Comparison of ENCODE assay signal across 3 fruit fly cellular contexts in the genomic region with DNA sequence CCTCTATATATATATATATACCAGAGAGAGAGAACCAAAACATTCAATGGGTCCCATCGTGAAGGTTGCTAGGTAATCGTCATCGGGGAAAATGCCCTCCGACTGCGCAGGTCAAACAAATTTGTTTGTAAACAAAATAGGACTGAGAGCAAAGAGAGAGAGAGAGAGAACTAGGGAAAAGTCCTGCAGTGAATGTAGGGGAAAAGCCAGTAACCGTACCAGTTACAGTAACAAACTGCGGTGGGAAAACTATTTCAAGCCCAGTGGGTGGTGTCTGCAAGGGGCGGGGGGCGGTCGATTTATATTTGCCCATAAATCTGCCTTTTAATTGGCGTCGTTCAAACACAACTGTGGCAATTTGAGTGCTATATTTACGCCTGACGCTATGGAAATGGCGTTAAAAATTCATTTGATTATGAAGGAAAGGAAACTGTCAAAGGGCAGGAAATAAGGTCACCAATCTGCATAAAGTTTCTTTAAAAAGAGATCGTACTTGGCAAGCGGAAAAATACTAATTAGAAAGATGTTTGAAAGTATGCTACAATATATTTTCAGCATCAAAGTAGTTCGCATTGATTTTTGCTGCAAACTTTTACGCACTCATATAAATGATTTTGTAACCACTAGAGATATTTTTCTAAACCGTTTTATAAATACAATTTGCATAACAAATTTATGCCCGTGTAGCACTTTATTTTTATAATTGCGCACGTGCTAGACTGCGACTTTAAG.
TF ChIP-seq lines count a peak whose summit lies in the region.

No protein-coding gene starts in this region.

- TF ChIP-seq CTCF in whole organism, embryonic (GFP tag; optimal IDR thresholded peaks at IDR 0.05; lab: Kevin White, UChicago), result no peak

TF ChIP-seq in whole organism, adult, 20 proteins besides CTCF, POLR2A, EP300 and RAD21:
- TF ChIP-seq CG1620 (GFP tag; optimal IDR thresholded peaks at IDR 0.05; lab: Kevin White, UChicago), result no peak
- TF ChIP-seq CG14711 (tag; optimal IDR thresholded peaks at IDR 0.05; lab: Kevin White, UChicago), result no peak
- no peak for TF ChIP-seq cnc (optimal IDR thresholded peaks at IDR 0.05; lab: Kevin White, UChicago)
- TF ChIP-seq Mnt (GFP tag; optimal IDR thresholded peaks at IDR 0.05; lab: Kevin White, UChicago), result peak; percentile 4
- TF ChIP-seq pad (GFP tag; optimal IDR thresholded peaks at IDR 0.05; lab: Kevin White, UChicago), result peak; percentile 82
TF ChIP-seq in whole organism, adult: peak in this region for 2.

TF ChIP-seq in whole organism, embryonic, 481 proteins besides CTCF, POLR2A, EP300 and RAD21:
- no peak for TF ChIP-seq Side (GFP tag; optimal IDR thresholded peaks at IDR 0.05; lab: Kevin White, UChicago)
- no peak for TF ChIP-seq ems (GFP tag; optimal IDR thresholded peaks at IDR 0.05; lab: Kevin White, UChicago)
- peak; percentile 1 for TF ChIP-seq Hand (GFP tag; optimal IDR thresholded peaks at IDR 0.05; lab: Kevin White, UChicago)
- TF ChIP-seq peb (GFP tag; IDR thresholded peaks at IDR 0.05; lab: Robert Waterston, UW), result no peak
- TF ChIP-seq odd (GFP tag; optimal IDR thresholded peaks at IDR 0.05; lab: Kevin White, UChicago), result no peak
- TF ChIP-seq CG13624 (GFP tag; optimal IDR thresholded peaks at IDR 0.05; lab: Kevin White, UChicago), result no peak
- peak; percentile 48; the same call in 1 of the 4 replicates for TF ChIP-seq chinmo (GFP tag; IDR thresholded peaks at IDR 0.05; lab: Robert Waterston, UW; ENCODE audit: partially characterized antibody)
- peak; percentile 98 for TF ChIP-seq CG8290 (GFP tag; optimal IDR thresholded peaks at IDR 0.05; lab: Kevin White, UChicago)
- TF ChIP-seq CG8290 (tag; optimal IDR thresholded peaks at IDR 0.05; lab: Kevin White, UChicago), result peak; percentile 48 to 96
- no peak for TF ChIP-seq Med (GFP tag; lab: Kevin White, UChicago)
- no peak for TF ChIP-seq dimm (GFP tag; IDR thresholded peaks at IDR 0.05; lab: Robert Waterston, UW)
- peak; percentile 63 for TF ChIP-seq ewg (GFP tag; optimal IDR thresholded peaks at IDR 0.05; lab: Kevin White, UChicago)
- no peak for TF ChIP-seq CG15696 (tag; optimal IDR thresholded peaks at IDR 0.05; lab: Kevin White, UChicago)
- TF ChIP-seq otp (GFP tag; IDR thresholded peaks at IDR 0.05; lab: Robert Waterston, UW), result no peak
- TF ChIP-seq eve (GFP tag; optimal IDR thresholded peaks at IDR 0.05; lab: Kevin White, UChicago), result peak in 1 of 2 experiments; percentile 26
- no peak for TF ChIP-seq pan (optimal IDR thresholded peaks at IDR 0.05; lab: Kevin White, UChicago)
- no peak for TF ChIP-seq pan (GFP tag; optimal IDR thresholded peaks at IDR 0.05 in 1 of 2, IDR thresholded peaks at IDR 0.05 in 1 of 2)
- TF ChIP-seq CG17612 (GFP tag; IDR thresholded peaks at IDR 0.05; lab: Robert Waterston, UW), result peak; percentile 99
- TF ChIP-seq CG6254 (GFP tag; optimal IDR thresholded peaks at IDR 0.05; lab: Kevin White, UChicago), result peak; percentile 24
- TF ChIP-seq Tbp (GFP tag; optimal IDR thresholded peaks at IDR 0.05; lab: Kevin White, UChicago), result no peak
- TF ChIP-seq tll (GFP tag; optimal IDR thresholded peaks at IDR 0.05; lab: Kevin White, UChicago), result no peak
- TF ChIP-seq sqz (GFP tag; optimal IDR thresholded peaks at IDR 0.05; lab: Kevin White, UChicago), result no peak
- TF ChIP-seq abd-A (tag; optimal IDR thresholded peaks at IDR 0.05; lab: Kevin White, UChicago), result peak; percentile 63
- no peak for TF ChIP-seq pum (GFP tag; optimal IDR thresholded peaks at IDR 0.05; lab: Kevin White, UChicago)
- TF ChIP-seq Trl (optimal IDR thresholded peaks at IDR 0.05; lab: Kevin White, UChicago), result peak; percentile 55 to 69
- TF ChIP-seq Trl (GFP tag; optimal IDR thresholded peaks at IDR 0.05; lab: Kevin White, UChicago), result no peak
- TF ChIP-seq zen (tag; optimal IDR thresholded peaks at IDR 0.05; lab: Kevin White, UChicago), result peak; percentile 40
- TF ChIP-seq sens (GFP tag; lab: Kevin White, UChicago), result no peak
- TF ChIP-seq CG10274 (GFP tag; optimal IDR thresholded peaks at IDR 0.05; lab: Kevin White, UChicago), result no peak
- peak; percentile 36 for TF ChIP-seq onecut (GFP tag; IDR thresholded peaks at IDR 0.05; lab: Robert Waterston, UW)

TF ChIP-seq in whole organism, prepupa, 60 proteins besides CTCF, POLR2A, EP300 and RAD21:
- TF ChIP-seq Eip78C (GFP tag; lab: Kevin White, UChicago) (peak; percentile 20), Hr39 (GFP tag; optimal IDR thresholded peaks at IDR 0.05; lab: Kevin White, UChicago) (no peak), CG9139 (GFP tag; optimal IDR thresholded peaks at IDR 0.05; lab: Kevin White, UChicago) (no peak)
